Worm (Caenorhabditis elegans) whole organism, early embryonic: Measurements from ENCODE around the gene T04C12.1.

Experiments used
- B0310.2 ChIP-seq: sonication (generic microtip); optimal IDR thresholded peaks from 2 replicates; lab custom pipeline; 2016; ENCODE audit warnings: mild to moderate bottlenecking, missing genetic modification characterization, missing compliant biosample characterization
- F13C5.2 ChIP-seq: sonication (generic microtip); optimal IDR thresholded peaks from 2 replicates; lab custom pipeline; 2017; ENCODE audit warnings: mild to moderate bottlenecking, missing genetic modification characterization, inconsistent platforms, missing compliant biosample characterization
- aly-1 ChIP-seq: sonication (generic microtip); optimal IDR thresholded peaks from 2 replicates; lab custom pipeline; 2016; ENCODE audit warnings: missing genetic modification characterization, missing compliant biosample characterization
- ama-1 ChIP-seq: fragments of 150-350 bp; optimal IDR thresholded peaks from 2 replicates; lab custom pipeline; 2014
- ceh-13 ChIP-seq: fragments of 200-800 bp; sonication (Bioruptor generic); optimal IDR thresholded peaks from 2 replicates; lab custom pipeline; 2018; ENCODE audit warnings: mild to moderate bottlenecking, missing genetic modification characterization, missing compliant biosample characterization
- ceh-36 ChIP-seq: sonication (generic microtip); optimal IDR thresholded peaks from 2 replicates; lab custom pipeline; 2016; ENCODE audit warnings: missing genetic modification characterization, inconsistent platforms, missing compliant biosample characterization
- ets-7 ChIP-seq: sonication (generic microtip); optimal IDR thresholded peaks from 2 replicates; lab custom pipeline; 2016; ENCODE audit warnings: missing genotype, missing genetic modification characterization, missing compliant biosample characterization
- flt-1 ChIP-seq: fragments of 200-800 bp; sonication (Bioruptor generic); IDR thresholded peaks from 2 replicates; pipeline ENCODE4 v1.3.6; 2022; ENCODE audit warnings: missing genetic modification characterization, missing compliant biosample characterization
- hmbx-1 ChIP-seq: sonication (generic microtip); optimal IDR thresholded peaks from 2 replicates; lab custom pipeline; 2016; ENCODE audit warnings: mild to moderate bottlenecking, missing genetic modification characterization, missing compliant biosample characterization
- hmg-4 ChIP-seq: fragments of 200-800 bp; sonication (Bioruptor generic); optimal IDR thresholded peaks from 2 replicates; lab custom pipeline; 2018; ENCODE audit warnings: mild to moderate bottlenecking, missing genetic modification characterization, missing compliant biosample characterization
- hnd-1 ChIP-seq: sonication (generic microtip); optimal IDR thresholded peaks from 2 replicates; lab custom pipeline; 2016; ENCODE audit warnings: missing genetic modification characterization, missing compliant biosample characterization
- pes-1 ChIP-seq: fragments of 200-800 bp; sonication (Bioruptor generic); IDR thresholded peaks from 2 replicates; pipeline ENCODE4 v1.3.6; 2022; ENCODE audit warnings: missing genetic modification reagents, missing genetic modification characterization, missing compliant biosample characterization
- scrt-1 ChIP-seq: fragments of 200-800 bp; sonication (Bioruptor generic); IDR thresholded peaks from 2 replicates; pipeline ENCODE4 v1.3.6; 2022; ENCODE audit warnings: missing genetic modification characterization, missing compliant biosample characterization
- sea-1 ChIP-seq: fragments of 200-800 bp; sonication (Bioruptor generic); conservative IDR thresholded peaks from 2 replicates; pipeline ENCODE4 v1.3.6; 2022; ENCODE audit warnings: missing genetic modification characterization, missing compliant biosample characterization
- tbx-11 ChIP-seq: fragments of 200-800 bp; sonication (Bioruptor generic); IDR thresholded peaks from 2 replicates; pipeline ENCODE4 v1.3.6; 2022; ENCODE audit warnings: missing genetic modification characterization, missing compliant biosample characterization
- tbx-37 ChIP-seq: fragments of 200-800 bp; sonication (Bioruptor generic); conservative IDR thresholded peaks from 2 replicates; pipeline ENCODE4 v1.3.6; 2022; ENCODE audit warnings: missing genetic modification reagents, missing genetic modification characterization, missing compliant biosample characterization
- tra-4 ChIP-seq: sonication (generic microtip); optimal IDR thresholded peaks from 2 replicates; lab custom pipeline; 2017; ENCODE audit warnings: missing genetic modification characterization, missing compliant biosample characterization

Gene T04C12.1

ce11 chrV:11051921-11052320, 7.1 kb downstream of the T04C12.1 start, which contains the start of gene T04C12.33:
TSS of gene T04C12.33 (plus strand) at chrV:11052221.
- TF ChIP-seq pes-1 (no peak), scrt-1 (GFP tag; lab: Robert Waterston, UW) (no peak), flt-1 (no peak), B0310.2 (tag; lab: Kevin White, UChicago) (no peak), hmbx-1 (tag; lab: Kevin White, UChicago) (no peak), ceh-36 (tag; lab: Kevin White, UChicago) (no peak), sea-1 (GFP tag; lab: Robert Waterston, UW) (no peak), F13C5.2 (no peak), hnd-1 (tag; lab: Kevin White, UChicago) (no peak), hmg-4 (GFP tag; lab: Kevin White, UChicago) (no peak)

- no peak for TF ChIP-seq flt-1
- TF ChIP-seq ets-7 (tag; lab: Kevin White, UChicago) = no peak
- TF ChIP-seq scrt-1 (GFP tag; lab: Robert Waterston, UW) = no peak
- no peak for TF ChIP-seq tra-4 (tag; lab: Kevin White, UChicago)
- no peak for TF ChIP-seq pes-1
- TF ChIP-seq hmg-4 (GFP tag; lab: Kevin White, UChicago) = no peak
- no peak for TF ChIP-seq tbx-37 (GFP tag; lab: Robert Waterston, UW)
- no peak for TF ChIP-seq hnd-1 (tag; lab: Kevin White, UChicago)
- no peak for TF ChIP-seq ceh-36 (tag; lab: Kevin White, UChicago)
These were observed 10.4 kb downstream of the T04C12.1 start, which contains the start of gene srh-74 for ce11 chrV:11048678-11049077. TSS of gene srh-74 (minus strand) at chrV:11048778.

- no peak for TF ChIP-seq ama-1
- no peak for TF ChIP-seq tbx-37 (GFP tag; lab: Robert Waterston, UW)
- no peak for TF ChIP-seq tra-4 (tag; lab: Kevin White, UChicago)
- TF ChIP-seq flt-1 = no peak
- TF ChIP-seq pes-1 = no peak
- no peak for TF ChIP-seq hnd-1 (tag; lab: Kevin White, UChicago)
- no peak for TF ChIP-seq scrt-1 (GFP tag; lab: Robert Waterston, UW)
- no peak for TF ChIP-seq hmbx-1 (tag; lab: Kevin White, UChicago)
- no peak for TF ChIP-seq tbx-11 (GFP tag; lab: Robert Waterston, UW)
- TF ChIP-seq F13C5.2 = no peak
- no peak for TF ChIP-seq ceh-36 (tag; lab: Kevin White, UChicago)
- no peak for TF ChIP-seq hmg-4 (GFP tag; lab: Kevin White, UChicago)
- no peak for TF ChIP-seq aly-1
- TF ChIP-seq sea-1 (GFP tag; lab: Robert Waterston, UW) = no peak
- no peak for TF ChIP-seq ceh-13 (GFP tag; lab: Kevin White, UChicago)
- TF ChIP-seq ets-7 (tag; lab: Kevin White, UChicago) = no peak
- TF ChIP-seq B0310.2 (tag; lab: Kevin White, UChicago) = no peak
These were observed 12.3 kb downstream of the T04C12.1 start, which contains the start of gene dhs-18 for ce11 chrV:11046730-11047129. TSS of gene dhs-18 (minus strand) at chrV:11046833.

- TF ChIP-seq flt-1 = no peak
- no peak for TF ChIP-seq F13C5.2
- TF ChIP-seq tbx-37 (GFP tag; lab: Robert Waterston, UW) = no peak
- no peak for TF ChIP-seq ceh-13 (GFP tag; lab: Kevin White, UChicago)
- TF ChIP-seq ets-7 (tag; lab: Kevin White, UChicago) = no peak
- TF ChIP-seq ama-1 = no peak
- no peak for TF ChIP-seq tra-4 (tag; lab: Kevin White, UChicago)
- TF ChIP-seq hmg-4 (GFP tag; lab: Kevin White, UChicago) = no peak
- no peak for TF ChIP-seq sea-1 (GFP tag; lab: Robert Waterston, UW)
- TF ChIP-seq scrt-1 (GFP tag; lab: Robert Waterston, UW) = no peak
- TF ChIP-seq tbx-11 (GFP tag; lab: Robert Waterston, UW) = no peak
- TF ChIP-seq B0310.2 (tag; lab: Kevin White, UChicago) = no peak
- no peak for TF ChIP-seq aly-1
- no peak for TF ChIP-seq hmbx-1 (tag; lab: Kevin White, UChicago)
- no peak for TF ChIP-seq ceh-36 (tag; lab: Kevin White, UChicago)
- TF ChIP-seq pes-1 = no peak
- no peak for TF ChIP-seq hnd-1 (tag; lab: Kevin White, UChicago)
These were observed 15.3 kb downstream of the T04C12.1 start, which contains the start of gene C45B11.6 for ce11 chrV:11043767-11044166. TSS of gene C45B11.6 (plus strand) at chrV:11044067.

DNA sequence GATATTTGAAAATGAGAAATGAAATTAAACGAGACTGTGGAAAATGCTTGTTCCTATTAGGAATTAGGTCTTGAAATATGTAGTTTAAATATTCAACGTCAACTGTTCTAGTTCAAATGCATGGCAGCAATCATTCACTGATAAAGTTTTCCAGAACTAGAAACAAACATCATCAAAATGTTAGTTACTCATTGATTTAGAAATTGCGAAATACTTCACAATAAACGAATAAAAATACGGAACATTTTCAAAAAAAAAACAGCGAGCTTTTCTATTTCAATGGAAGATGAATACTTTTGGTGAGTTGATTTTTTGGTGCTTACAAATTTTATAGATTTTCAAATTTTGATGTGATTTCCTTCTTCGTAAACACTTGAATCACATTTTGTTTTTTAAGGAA, 16.5 kb downstream of the T04C12.1 start, which contains the start of gene C45B11.2:
Gene C45B11.2 (plus strand): TSS at position 173 of the 400 bp plus-strand sequence.
- TF ChIP-seq aly-1 = no peak
- no peak for TF ChIP-seq B0310.2 (tag; lab: Kevin White, UChicago)
- no peak for TF ChIP-seq hnd-1 (tag; lab: Kevin White, UChicago)
- TF ChIP-seq hmbx-1 (tag; lab: Kevin White, UChicago) = no peak
- TF ChIP-seq ama-1 = no peak
- TF ChIP-seq tbx-37 (GFP tag; lab: Robert Waterston, UW) = no peak
- no peak for TF ChIP-seq tra-4 (tag; lab: Kevin White, UChicago)
- no peak for TF ChIP-seq ceh-13 (GFP tag; lab: Kevin White, UChicago)
- TF ChIP-seq sea-1 (GFP tag; lab: Robert Waterston, UW) = no peak
- no peak for TF ChIP-seq flt-1
- TF ChIP-seq ets-7 (tag; lab: Kevin White, UChicago) = no peak
- TF ChIP-seq ceh-36 (tag; lab: Kevin White, UChicago) = no peak
- no peak for TF ChIP-seq pes-1
- TF ChIP-seq tbx-11 (GFP tag; lab: Robert Waterston, UW) = no peak
- no peak for TF ChIP-seq F13C5.2
- no peak for TF ChIP-seq hmg-4 (GFP tag; lab: Kevin White, UChicago)

DNA sequence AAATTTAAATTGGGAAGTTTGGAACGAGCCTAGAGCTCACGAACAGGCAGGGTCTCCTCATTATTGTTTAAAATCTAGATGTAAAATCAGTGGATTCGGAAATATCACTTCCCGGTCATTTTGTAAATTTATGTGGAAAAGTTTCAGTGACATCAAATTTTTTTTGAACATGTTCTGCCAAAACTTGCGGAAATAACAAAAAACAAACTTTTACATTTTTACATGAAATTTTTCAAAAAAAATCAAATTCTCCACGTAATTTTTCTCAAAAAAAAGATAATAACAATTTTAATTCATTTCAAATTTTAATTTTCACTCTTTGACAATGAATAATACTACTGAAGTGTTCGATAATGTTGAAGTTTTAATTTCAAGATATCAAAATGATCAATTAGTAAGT, 17.6 kb downstream of the T04C12.1 start, which contains the start of gene C45B11.5:
Gene C45B11.5 (plus strand): TSS at position 301 of the 400 bp plus-strand sequence.
- TF ChIP-seq tbx-37 (GFP tag; lab: Robert Waterston, UW) = no peak
- TF ChIP-seq hmbx-1 (tag; lab: Kevin White, UChicago) = no peak
- TF ChIP-seq ama-1 = no peak
- no peak for TF ChIP-seq hmg-4 (GFP tag; lab: Kevin White, UChicago)
- no peak for TF ChIP-seq ceh-13 (GFP tag; lab: Kevin White, UChicago)
- no peak for TF ChIP-seq pes-1
- TF ChIP-seq ets-7 (tag; lab: Kevin White, UChicago) = no peak
- no peak for TF ChIP-seq tbx-11 (GFP tag; lab: Robert Waterston, UW)
- TF ChIP-seq F13C5.2 = no peak
- TF ChIP-seq flt-1 = no peak
- no peak for TF ChIP-seq sea-1 (GFP tag; lab: Robert Waterston, UW)
- TF ChIP-seq aly-1 = no peak
- TF ChIP-seq scrt-1 (GFP tag; lab: Robert Waterston, UW) = no peak
- TF ChIP-seq B0310.2 (tag; lab: Kevin White, UChicago) = no peak
- no peak for TF ChIP-seq hnd-1 (tag; lab: Kevin White, UChicago)
